Worm (Caenorhabditis elegans) whole organism, young adult: ENCODE data around the gene F40F8.1.

Experiments
- F10E7.11 ChIP-seq: sonication (generic microtip); optimal IDR thresholded peaks from 2 replicates; lab custom pipeline; 2017; ENCODE audit warnings: mild to moderate bottlenecking, missing genetic modification characterization, moderate library complexity, missing compliant biosample characterization
- K12H6.12 ChIP-seq: fragments of 200-800 bp; sonication (Bioruptor generic); optimal IDR thresholded peaks from 2 replicates; lab custom pipeline; 2018; ENCODE audit warnings: mild to moderate bottlenecking, missing genetic modification characterization, missing compliant biosample characterization
- Y67H2A.10 ChIP-seq: fragments of 200-800 bp; sonication (Bioruptor generic); conservative IDR thresholded peaks from 2 replicates; pipeline ENCODE4 v1.3.6; 2022; ENCODE audit warnings: missing genetic modification reagents, missing genetic modification characterization, missing compliant biosample characterization
- attf-5 ChIP-seq: fragments of 200-800 bp; sonication (Bioruptor generic); optimal IDR thresholded peaks from 2 replicates; lab custom pipeline; 2018; ENCODE audit warnings: mild to moderate bottlenecking, missing genetic modification characterization, missing compliant biosample characterization
- dox-1 ChIP-seq: fragments of 200-800 bp; sonication (Bioruptor generic); IDR thresholded peaks from 2 replicates; pipeline ENCODE4 v1.3.6; 2022; ENCODE audit warnings: missing genetic modification reagents, missing genetic modification characterization, missing compliant biosample characterization
- dpl-1 ChIP-seq: fragments of 150-350 bp; optimal IDR thresholded peaks from 2 replicates; lab custom pipeline; 2014; ENCODE audit warnings: missing biosample characterization, missing genetic modification reagents, missing genetic modification characterization
- efl-1 ChIP-seq: fragments of 150-350 bp; optimal IDR thresholded peaks from 2 replicates; lab custom pipeline; 2014; ENCODE audit warnings: missing biosample characterization, missing genetic modification reagents, missing genetic modification characterization
- egrh-3 ChIP-seq: fragments of 200-800 bp; sonication (Bioruptor generic); IDR thresholded peaks from 2 replicates; pipeline ENCODE4 v1.3.6; 2022; ENCODE audit warnings: missing genetic modification reagents, missing genetic modification characterization, missing compliant biosample characterization
- let-526 ChIP-seq: fragments of 200-800 bp; sonication (Bioruptor generic); IDR thresholded peaks from 2 replicates; pipeline ENCODE4 v1.3.6; 2022; ENCODE audit warnings: missing genetic modification reagents, missing genetic modification characterization, missing compliant biosample characterization
- snpc-4 ChIP-seq, 5 experiments: fragments of 150-350 bp in 1 of 5; sonication (generic microtip) in 4 of 5; optimal IDR thresholded peaks; 2 replicates each; lab custom pipeline; 2014 to 2018; ENCODE audit warnings: missing genetic modification characterization in 5 of 5, missing biosample characterization in 3 of 5, antibody characterized with exemption in 2 of 5, mild to moderate bottlenecking in 2 of 5, missing compliant biosample characterization in 2 of 5, missing genotype in 2 of 5, moderate library complexity in 2 of 5, missing genetic modification reagents in 1 of 5
- unc-62 ChIP-seq: fragments of 150-350 bp; optimal IDR thresholded peaks from 2 replicates; lab custom pipeline; 2014; ENCODE audit warnings: missing biosample characterization, missing genetic modification reagents, missing genetic modification characterization
- ztf-25 ChIP-seq: fragments of 200-800 bp; sonication (Bioruptor generic); IDR thresholded peaks from 2 replicates; pipeline ENCODE4 v1.3.6; 2022; ENCODE audit warnings: missing genetic modification reagents, missing genetic modification characterization, missing compliant biosample characterization

DNA sequence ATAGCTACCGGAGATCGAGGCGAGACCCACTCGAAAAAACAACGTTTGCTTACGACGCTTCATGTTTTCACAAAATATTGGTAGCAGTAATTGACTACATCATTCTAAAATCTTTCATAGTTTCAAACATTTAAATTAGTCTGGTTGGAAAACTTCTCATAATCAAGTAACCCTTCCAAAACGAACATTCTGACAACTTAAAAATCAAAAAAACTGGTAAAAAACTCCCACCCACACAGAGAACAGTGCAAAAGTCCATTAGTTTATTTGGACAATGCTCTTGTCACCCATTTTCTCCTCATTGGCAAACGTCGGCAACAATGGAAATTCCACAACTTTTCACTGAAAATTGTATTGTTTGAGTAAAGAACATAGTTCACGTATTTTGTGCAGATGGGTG lies 49.9 kb downstream of the F40F8.1 start, which contains the start of gene F37H8.6:
- TF ChIP-seq dox-1 (GFP tag; lab: Robert Waterston, UW) (no peak), efl-1 (GFP tag; lab: Kevin White, UChicago) (no peak), snpc-4 (GFP tag; optimal IDR thresholded peaks at IDR 0.05; lab: Kevin White, UChicago) (no peak), snpc-4 (tag; optimal IDR thresholded peaks at IDR 0.05; lab: Kevin White, UChicago) (no peak), egrh-3 (GFP tag; lab: Robert Waterston, UW) (no peak), F10E7.11 (tag; lab: Kevin White, UChicago) (no peak), attf-5 (GFP tag; lab: Kevin White, UChicago) (no peak), ztf-25 (no peak), K12H6.12 (tag; lab: Kevin White, UChicago) (no peak), unc-62 (GFP tag; lab: Kevin White, UChicago) (no peak), Y67H2A.10 (no peak), dpl-1 (no peak), let-526 (GFP tag; lab: Robert Waterston, UW) (no peak)
